Worm (Caenorhabditis elegans): ENCODE measurements around the gene pals-17.
A peak's percentile ranks its signal among the peaks of the same experiment; 100 is the strongest.

Gene pals-17

ce11 chrIII:1391752-1392151, at the start of gene pals-17:
Gene pals-17, minus strand, starts transcription at chrIII:1391852.
- TF ChIP-seq tab-1 (GFP tag; IDR thresholded peaks at IDR 0.05) (no peak), med-1 (GFP tag; optimal IDR thresholded peaks at IDR 0.05; ENCODE audit: insufficient read depth) (no peak)

DNA sequence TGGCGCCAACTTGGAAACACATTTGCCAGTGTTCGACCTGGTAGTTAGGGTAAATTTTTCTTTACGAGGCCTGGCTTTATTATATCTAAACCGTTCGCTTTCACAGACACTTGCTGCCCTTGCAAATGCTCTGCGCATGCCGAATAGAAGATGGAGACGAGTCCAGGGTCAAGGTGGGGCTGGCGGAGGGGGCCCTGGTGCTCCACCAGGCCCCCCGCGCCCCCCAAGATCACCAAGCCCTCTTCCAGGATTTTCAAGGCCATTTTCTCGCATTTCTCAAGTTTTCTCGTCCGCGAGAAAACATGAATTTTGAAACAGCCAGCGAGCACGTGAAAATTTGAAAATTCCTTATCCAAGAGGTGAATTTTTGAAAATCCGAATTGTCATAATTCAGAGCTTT, 48.0 kb upstream of the pals-17 start:
- TF ChIP-seq ztf-23 (GFP tag; IDR thresholded peaks at IDR 0.05) (0 out of 2 replicates have a peak, but pooled peaks have one; percentile 32), T22C8.4 (GFP tag; IDR thresholded peaks at IDR 0.05) (no peak), cog-1 (tag; optimal IDR thresholded peaks at IDR 0.05) (no peak), med-1 (GFP tag; optimal IDR thresholded peaks at IDR 0.05; ENCODE audit: insufficient read depth) (no peak), tab-1 (GFP tag; IDR thresholded peaks at IDR 0.05) (no peak), ztf-29 (GFP tag; IDR thresholded peaks at IDR 0.05) (no peak), klf-2 (GFP tag; conservative IDR thresholded peaks at IDR 0.05) (no peak)

DNA sequence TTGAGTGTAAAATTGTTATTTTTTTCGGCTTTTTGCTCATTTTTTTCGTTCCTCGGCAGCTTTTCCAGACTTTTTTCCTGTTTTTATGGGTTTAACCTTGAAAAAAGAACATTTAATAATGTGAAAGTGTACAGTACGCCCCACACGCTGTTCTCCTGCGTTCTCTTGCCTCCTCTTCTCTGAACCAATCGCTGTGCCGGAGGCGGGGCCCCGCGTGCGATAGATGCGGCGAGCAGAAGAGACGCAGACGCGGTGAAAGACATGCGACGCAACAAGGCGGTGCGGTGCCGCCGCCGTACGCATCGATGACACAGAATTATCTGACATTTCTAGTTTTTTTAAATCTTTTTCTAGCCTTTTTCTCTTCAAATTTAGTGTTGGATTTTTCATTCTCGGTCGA, 45.1 kb upstream of the pals-17 start:
- TF ChIP-seq ztf-29 (GFP tag; IDR thresholded peaks at IDR 0.05): no peak
- TF ChIP-seq med-1 (GFP tag; optimal IDR thresholded peaks at IDR 0.05; ENCODE audit: insufficient read depth): no peak
- no peak for TF ChIP-seq tab-1 (GFP tag; IDR thresholded peaks at IDR 0.05)
- no peak for TF ChIP-seq cog-1 (tag; optimal IDR thresholded peaks at IDR 0.05)
- TF ChIP-seq klf-2 (GFP tag; conservative IDR thresholded peaks at IDR 0.05): no peak
- no peak for TF ChIP-seq ref-1 (GFP tag; conservative IDR thresholded peaks at IDR 0.05)

DNA sequence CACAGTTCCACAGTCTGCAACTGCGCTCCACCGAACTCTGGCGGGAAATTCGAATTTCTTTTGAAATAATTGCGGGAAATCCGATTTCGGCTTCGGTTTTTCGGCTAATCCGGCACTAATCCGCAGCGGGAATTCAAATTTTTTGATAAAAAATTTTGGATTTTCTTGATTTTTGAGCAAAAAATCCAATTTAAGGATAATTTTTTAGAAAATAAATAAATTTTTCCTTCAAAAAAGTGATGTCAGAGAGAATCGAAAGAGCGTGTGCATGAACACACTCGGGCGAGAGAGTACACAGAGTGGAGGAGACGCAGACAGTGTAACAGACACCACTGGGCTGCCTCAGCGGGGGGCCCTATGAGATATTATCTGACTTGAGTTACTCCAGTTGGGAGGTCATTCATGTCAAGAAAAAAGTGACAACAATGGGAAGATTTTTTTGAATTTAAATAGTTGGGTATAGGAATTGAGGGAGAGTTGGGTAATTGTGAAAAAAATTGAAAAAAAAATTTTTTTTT, 38.3 kb upstream of the pals-17 start:
- TF ChIP-seq T22C8.4 (GFP tag; IDR thresholded peaks at IDR 0.05): no peak

- peak; percentile 65 for TF ChIP-seq T22C8.4 (GFP tag; IDR thresholded peaks at IDR 0.05)
- no peak for TF ChIP-seq flt-1 (GFP tag; IDR thresholded peaks at IDR 0.05)
Observed at ce11 chrIII:1429275-1429674, 37.6 kb upstream of the pals-17 start.

DNA sequence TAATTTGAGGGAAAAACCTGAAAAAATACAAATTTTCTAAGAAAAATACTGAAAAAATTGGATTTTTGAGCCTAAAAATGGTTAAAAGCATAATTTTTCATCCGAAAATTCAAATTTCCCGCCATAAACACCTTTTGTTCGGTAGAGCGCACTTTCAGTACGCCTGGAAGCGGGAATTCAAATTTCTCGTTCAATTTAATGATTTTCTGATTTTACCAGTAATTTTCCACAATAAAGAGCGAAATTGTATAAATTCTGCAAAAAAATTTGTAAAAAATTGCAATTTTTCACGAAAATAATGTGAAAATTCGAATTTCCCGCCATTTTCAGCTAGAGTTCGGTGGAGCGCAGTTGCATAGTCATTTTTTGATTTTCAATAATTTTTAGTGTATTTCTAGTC, 36.8 kb upstream of the pals-17 start:
- TF ChIP-seq ref-1 (GFP tag; conservative IDR thresholded peaks at IDR 0.05) (no peak), klf-2 (GFP tag; conservative IDR thresholded peaks at IDR 0.05) (no peak), ztf-29 (GFP tag; IDR thresholded peaks at IDR 0.05) (no peak), tab-1 (GFP tag; IDR thresholded peaks at IDR 0.05) (no peak), cog-1 (tag; optimal IDR thresholded peaks at IDR 0.05) (no peak), T22C8.4 (GFP tag; IDR thresholded peaks at IDR 0.05) (no peak), med-1 (GFP tag; optimal IDR thresholded peaks at IDR 0.05; ENCODE audit: insufficient read depth) (no peak), ztf-23 (GFP tag; IDR thresholded peaks at IDR 0.05) (no peak), flt-1 (GFP tag; IDR thresholded peaks at IDR 0.05) (no peak)

DNA sequence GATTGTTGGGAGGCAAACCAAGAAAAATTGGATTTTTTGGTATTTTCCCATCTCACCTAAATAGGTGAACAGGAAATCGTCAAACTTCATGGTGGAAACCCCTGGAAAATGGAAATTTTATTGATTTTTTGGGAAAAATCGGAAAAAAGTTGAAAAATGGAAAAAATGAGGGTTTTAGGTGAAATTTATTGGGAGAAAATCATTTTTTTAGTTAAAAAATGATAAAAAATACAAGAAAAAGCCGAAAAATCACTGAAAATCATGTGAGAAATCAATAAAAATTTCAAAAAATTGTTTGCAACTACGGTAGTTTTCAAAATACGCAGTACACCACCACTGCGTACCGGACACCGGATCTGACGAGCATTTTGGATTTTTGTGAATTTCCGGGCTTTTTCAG, 35.5 kb upstream of the pals-17 start, which contains the start of gene lelo-2:
Gene lelo-2, minus strand, starts transcription at position 101 of the 400 bp plus-strand sequence.
- TF ChIP-seq ztf-23 (GFP tag; IDR thresholded peaks at IDR 0.05): no peak
- no peak for TF ChIP-seq cog-1 (tag; optimal IDR thresholded peaks at IDR 0.05)
- TF ChIP-seq klf-2 (GFP tag; conservative IDR thresholded peaks at IDR 0.05): no peak
- no peak for TF ChIP-seq T22C8.4 (GFP tag; IDR thresholded peaks at IDR 0.05)
- no peak for TF ChIP-seq flt-1 (GFP tag; IDR thresholded peaks at IDR 0.05)
- TF ChIP-seq ref-1 (GFP tag; conservative IDR thresholded peaks at IDR 0.05): no peak
- TF ChIP-seq ztf-29 (GFP tag; IDR thresholded peaks at IDR 0.05): no peak
- TF ChIP-seq tab-1 (GFP tag; IDR thresholded peaks at IDR 0.05): no peak
- no peak for TF ChIP-seq med-1 (GFP tag; optimal IDR thresholded peaks at IDR 0.05; ENCODE audit: insufficient read depth)

- peak; percentile 90 for TF ChIP-seq ztf-23 (GFP tag; IDR thresholded peaks at IDR 0.05)
- peak; percentile 87 for TF ChIP-seq tab-1 (GFP tag; IDR thresholded peaks at IDR 0.05)
- peak; percentile 72 for TF ChIP-seq T22C8.4 (GFP tag; IDR thresholded peaks at IDR 0.05)
- TF ChIP-seq ref-1 (GFP tag; conservative IDR thresholded peaks at IDR 0.05): peak; percentile 70
- TF ChIP-seq flt-1 (GFP tag; IDR thresholded peaks at IDR 0.05): peak; percentile 77
- TF ChIP-seq med-1 (GFP tag; optimal IDR thresholded peaks at IDR 0.05; ENCODE audit: insufficient read depth): no peak
- peak; percentile 80 for TF ChIP-seq klf-2 (GFP tag; conservative IDR thresholded peaks at IDR 0.05)
- TF ChIP-seq cog-1 (tag; optimal IDR thresholded peaks at IDR 0.05): peak; percentile 73
- peak; percentile 64 for TF ChIP-seq ztf-29 (GFP tag; IDR thresholded peaks at IDR 0.05)
Observed at ce11 chrIII:1424305-1424704, 32.7 kb upstream of the pals-17 start.

DNA sequence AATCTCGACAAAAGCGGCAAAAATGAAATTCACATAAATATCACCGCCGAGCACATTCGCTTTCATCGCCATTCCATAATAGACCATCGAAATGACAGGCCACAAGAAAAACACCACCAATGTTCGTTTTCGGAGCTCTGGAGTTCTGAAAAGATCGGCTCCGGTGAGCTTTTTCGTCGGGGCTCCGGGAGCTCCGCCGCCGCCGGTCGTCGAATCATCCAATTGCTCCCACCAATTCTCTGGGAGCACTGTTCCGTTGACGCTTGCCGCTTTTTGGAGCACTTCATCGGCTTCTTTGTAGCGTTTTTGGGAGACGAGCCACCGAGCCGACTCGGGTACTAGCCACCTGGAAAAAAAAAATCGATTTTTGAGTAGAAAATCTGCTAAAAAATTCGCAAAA, 29.8 kb upstream of the pals-17 start:
- TF ChIP-seq T22C8.4 (GFP tag; IDR thresholded peaks at IDR 0.05) (no peak), ztf-29 (GFP tag; IDR thresholded peaks at IDR 0.05) (no peak), klf-2 (GFP tag; conservative IDR thresholded peaks at IDR 0.05) (no peak), med-1 (GFP tag; optimal IDR thresholded peaks at IDR 0.05; ENCODE audit: insufficient read depth) (no peak), flt-1 (GFP tag; IDR thresholded peaks at IDR 0.05) (no peak), cog-1 (tag; optimal IDR thresholded peaks at IDR 0.05) (no peak), ztf-23 (GFP tag; IDR thresholded peaks at IDR 0.05) (no peak), tab-1 (GFP tag; IDR thresholded peaks at IDR 0.05) (no peak), ref-1 (GFP tag; conservative IDR thresholded peaks at IDR 0.05) (no peak)

ce11 chrIII:1420357-1420814, 28.7 kb upstream of the pals-17 start:
- TF ChIP-seq T22C8.4 (GFP tag; IDR thresholded peaks at IDR 0.05): peak; percentile 57

DNA sequence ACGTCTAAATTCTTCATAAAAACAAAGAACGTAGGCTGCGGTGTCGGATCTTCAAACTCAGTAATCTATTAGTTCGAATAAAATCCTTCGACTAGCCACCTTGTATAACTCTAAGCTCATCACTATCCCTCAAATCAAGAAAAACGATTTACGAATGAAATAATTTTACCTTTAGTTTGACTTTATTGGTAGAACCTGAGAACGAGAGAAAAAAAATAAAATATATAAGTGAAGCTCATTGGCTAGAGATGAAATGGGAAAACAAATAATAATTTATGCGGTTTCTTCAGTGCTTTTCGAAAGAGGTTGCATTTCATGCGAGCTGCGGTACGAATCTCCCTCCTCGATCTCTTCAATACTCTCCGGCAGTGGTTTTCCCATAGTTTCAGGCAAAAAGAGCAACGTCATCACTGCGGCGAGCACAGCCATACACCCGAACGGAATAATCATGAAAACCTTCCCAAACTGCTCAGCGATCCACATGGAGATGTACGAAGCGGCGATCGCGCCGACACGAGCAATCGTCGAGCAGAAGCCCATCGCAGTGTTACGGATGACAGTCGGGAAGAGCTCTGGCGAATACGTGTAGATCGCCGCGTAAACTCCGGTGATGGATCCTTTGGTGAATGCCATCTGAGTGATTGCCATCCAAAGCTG, 28.2 kb upstream of the pals-17 start:
- no peak for TF ChIP-seq ztf-23 (GFP tag; IDR thresholded peaks at IDR 0.05)
- no peak for TF ChIP-seq ref-1 (GFP tag; conservative IDR thresholded peaks at IDR 0.05)
- TF ChIP-seq T22C8.4 (GFP tag; IDR thresholded peaks at IDR 0.05): no peak
- 0 out of 2 replicates have a peak, but pooled peaks have one; percentile 73 for TF ChIP-seq flt-1 (GFP tag; IDR thresholded peaks at IDR 0.05)
- no peak for TF ChIP-seq cog-1 (tag; optimal IDR thresholded peaks at IDR 0.05)
